Worm (Caenorhabditis elegans) whole organism, L3 larva: ENCODE data around the gene npr-41.

Experiments
- R02D3.7 ChIP-seq: fragments of 150-350 bp; optimal IDR thresholded peaks from 2 replicates; lab custom pipeline; 2014; ENCODE audit warnings: missing biosample characterization, missing genetic modification characterization
- ZK546.5 ChIP-seq: sonication (generic microtip); optimal IDR thresholded peaks from 2 replicates; lab custom pipeline; 2017; ENCODE audit warnings: missing biosample characterization, missing genetic modification characterization
- aly-2 ChIP-seq: fragments of 150-350 bp; optimal IDR thresholded peaks from 2 replicates; lab custom pipeline; 2014; ENCODE audit warnings: missing biosample characterization, missing genetic modification characterization
- ama-1 ChIP-seq: fragments of 150-350 bp; optimal IDR thresholded peaks from 2 replicates; lab custom pipeline; 2018
- ceh-16 ChIP-seq: sonication (generic microtip); optimal IDR thresholded peaks from 2 replicates; lab custom pipeline; 2017; ENCODE audit warnings: missing biosample characterization, missing genetic modification characterization
- ceh-28 ChIP-seq: fragments of 150-350 bp; optimal IDR thresholded peaks from 2 replicates; lab custom pipeline; 2014; ENCODE audit warnings: missing biosample characterization, missing genetic modification reagents, missing genetic modification characterization
- ceh-82 ChIP-seq: fragments of 150-350 bp; optimal IDR thresholded peaks from 2 replicates; lab custom pipeline; 2014; ENCODE audit warnings: missing biosample characterization, missing genetic modification characterization
- ceh-9 ChIP-seq: sonication (generic microtip); optimal IDR thresholded peaks from 2 replicates; lab custom pipeline; 2018; ENCODE audit warnings: missing biosample characterization, missing genetic modification characterization
- daf-12 ChIP-seq: fragments of 150-350 bp; optimal IDR thresholded peaks from 2 replicates; lab custom pipeline; 2014; ENCODE audit warnings: missing biosample characterization, missing genetic modification reagents, missing genetic modification characterization
- elt-1 ChIP-seq: fragments of 150-350 bp; optimal IDR thresholded peaks from 2 replicates; lab custom pipeline; 2014; ENCODE audit warnings: missing biosample characterization, missing genetic modification characterization
- elt-2 ChIP-seq: sonication (generic microtip); optimal IDR thresholded peaks from 2 replicates; lab custom pipeline; 2016; ENCODE audit warnings: missing genetic modification reagents, mild to moderate bottlenecking, missing genetic modification characterization, missing compliant biosample characterization
- elt-3 ChIP-seq, 3 experiments: fragments of 150-350 bp in 1 of 3; sonication (generic microtip) in 2 of 3; optimal IDR thresholded peaks; 2 replicates in 2 of 3; 4 replicates in 1 of 3; lab custom pipeline; 2014 to 2017; ENCODE audit warnings: missing biosample characterization in 3 of 3, missing genetic modification characterization in 3 of 3
- eor-1 ChIP-seq, 2 experiments: fragments of 150-350 bp; optimal IDR thresholded peaks; 2 replicates each; lab custom pipeline; 2014 to 2018; ENCODE audit warnings: missing biosample characterization in 2 of 2, missing genetic modification characterization in 2 of 2
- fkh-10 ChIP-seq: sonication (generic microtip); optimal IDR thresholded peaks from 2 replicates; lab custom pipeline; 2017; ENCODE audit warnings: missing biosample characterization, missing genetic modification reagents, missing genetic modification characterization
- fkh-2 ChIP-seq: fragments of 150-350 bp; optimal IDR thresholded peaks from 2 replicates; lab custom pipeline; 2014; ENCODE audit warnings: missing biosample characterization, missing genetic modification reagents, missing genetic modification characterization
- fos-1 ChIP-seq: fragments of 150-350 bp; optimal IDR thresholded peaks from 2 replicates; lab custom pipeline; 2014; ENCODE audit warnings: missing biosample characterization, missing genetic modification characterization
- hmg-11 ChIP-seq: sonication (generic microtip); optimal IDR thresholded peaks from 2 replicates; lab custom pipeline; 2016; ENCODE audit warnings: missing genetic modification characterization, missing compliant biosample characterization
- jun-1 ChIP-seq: fragments of 150-350 bp; optimal IDR thresholded peaks from 2 replicates; lab custom pipeline; 2014; ENCODE audit warnings: missing biosample characterization, missing genetic modification reagents, missing genetic modification characterization
- lin-15B ChIP-seq: fragments of 150-350 bp; optimal IDR thresholded peaks from 2 replicates; lab custom pipeline; 2014; ENCODE audit warnings: missing biosample characterization, missing genetic modification characterization
- lin-39 ChIP-seq: fragments of 150-350 bp; optimal IDR thresholded peaks from 2 replicates; lab custom pipeline; 2018; ENCODE audit warnings: missing biosample characterization, missing genetic modification reagents, missing genetic modification characterization
- lsy-12 ChIP-seq: sonication (generic microtip); optimal IDR thresholded peaks from 2 replicates; lab custom pipeline; 2016; ENCODE audit warnings: mild to moderate bottlenecking, missing genetic modification characterization, missing compliant biosample characterization
- mdl-1 ChIP-seq: fragments of 150-350 bp; optimal IDR thresholded peaks from 2 replicates; lab custom pipeline; 2014; ENCODE audit warnings: missing biosample characterization, missing genetic modification characterization
- mml-1 ChIP-seq: fragments of 150-350 bp; sonication (generic microtip); optimal IDR thresholded peaks from 3 replicates; lab custom pipeline; 2014; ENCODE audit warnings: missing biosample characterization, missing genetic modification characterization
- nfya-1 ChIP-seq: sonication (generic microtip); optimal IDR thresholded peaks from 2 replicates; lab custom pipeline; 2017; ENCODE audit warnings: missing genetic modification characterization, mild to moderate bottlenecking, missing compliant biosample characterization, antibody characterized with exemption, moderate library complexity; ENCODE audit not compliant: insufficient read depth
- nhr-11 ChIP-seq: fragments of 150-350 bp; optimal IDR thresholded peaks from 2 replicates; lab custom pipeline; 2014; ENCODE audit warnings: missing biosample characterization, missing genetic modification characterization
- nhr-23 ChIP-seq: fragments of 150-350 bp; optimal IDR thresholded peaks from 2 replicates; lab custom pipeline; 2014; ENCODE audit warnings: missing biosample characterization, missing genetic modification reagents, missing genetic modification characterization
- nhr-25 ChIP-seq: sonication (generic microtip); optimal IDR thresholded peaks from 2 replicates; lab custom pipeline; 2017; ENCODE audit warnings: missing biosample characterization, missing genetic modification characterization
- nhr-28 ChIP-seq: fragments of 150-350 bp; optimal IDR thresholded peaks from 2 replicates; lab custom pipeline; 2014; ENCODE audit warnings: missing biosample characterization, missing genetic modification characterization
- nhr-43 ChIP-seq: sonication (generic microtip); optimal IDR thresholded peaks from 2 replicates; lab custom pipeline; 2016; ENCODE audit warnings: mild to moderate bottlenecking, missing genetic modification characterization, missing compliant biosample characterization; ENCODE audit not compliant: poor library complexity, severe bottlenecking
- nhr-67 ChIP-seq: fragments of 150-350 bp; optimal IDR thresholded peaks from 2 replicates; lab custom pipeline; 2014; ENCODE audit warnings: missing biosample characterization, missing genetic modification characterization
- nhr-76 ChIP-seq: fragments of 150-350 bp; sonication (generic microtip); optimal IDR thresholded peaks from 5 replicates; lab custom pipeline; 2014; ENCODE audit warnings: missing biosample characterization, missing genetic modification characterization
- nhr-77 ChIP-seq: fragments of 150-350 bp; optimal IDR thresholded peaks from 2 replicates; lab custom pipeline; 2014; ENCODE audit warnings: missing biosample characterization, missing genetic modification characterization
- pha-4 ChIP-seq: fragments of 150-350 bp; optimal IDR thresholded peaks from 2 replicates; lab custom pipeline; 2014; ENCODE audit warnings: missing biosample characterization, missing genetic modification reagents, missing genetic modification characterization
- pqm-1 ChIP-seq: fragments of 150-350 bp; optimal IDR thresholded peaks from 2 replicates; lab custom pipeline; 2017; ENCODE audit warnings: missing biosample characterization, missing genetic modification characterization, inconsistent platforms
- skn-1 ChIP-seq: fragments of 150-350 bp; optimal IDR thresholded peaks from 2 replicates; lab custom pipeline; 2014; ENCODE audit warnings: missing biosample characterization, missing genetic modification characterization
- snpc-4 ChIP-seq: fragments of 150-350 bp; optimal IDR thresholded peaks from 2 replicates; lab custom pipeline; 2014; ENCODE audit warnings: missing biosample characterization, missing genetic modification characterization
- tbx-2 ChIP-seq: sonication (generic microtip); optimal IDR thresholded peaks from 2 replicates; lab custom pipeline; 2016; ENCODE audit warnings: mild to moderate bottlenecking, missing genetic modification characterization, missing compliant biosample characterization
- unc-39 ChIP-seq: sonication (generic microtip); optimal IDR thresholded peaks from 4 replicates; lab custom pipeline; 2017; ENCODE audit warnings: missing biosample characterization, missing genetic modification characterization
- zag-1 ChIP-seq: fragments of 150-350 bp; optimal IDR thresholded peaks from 2 replicates; lab custom pipeline; 2014; ENCODE audit warnings: missing biosample characterization, missing genetic modification characterization

Gene npr-41

DNA sequence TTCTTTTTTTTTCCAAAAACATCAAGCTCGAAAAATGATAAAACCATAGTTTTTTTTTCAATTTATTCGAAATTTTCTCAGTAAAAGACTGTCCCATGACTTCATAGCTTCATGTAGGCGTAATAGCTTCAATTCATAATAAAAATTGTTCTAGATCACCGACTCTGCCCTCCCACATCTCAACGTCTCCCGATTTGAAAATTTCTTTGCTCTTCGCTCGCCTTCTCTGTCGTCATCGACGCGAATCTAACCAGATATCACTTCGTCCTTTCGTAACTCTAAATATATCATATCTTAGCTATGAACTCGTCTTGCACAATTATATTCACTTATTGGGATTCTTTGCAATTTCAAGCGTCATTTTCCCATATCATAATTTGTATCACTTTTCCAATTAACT, 4.3 kb downstream of the npr-41 start, which contains the start of gene srh-44:
srh-44 (plus strand) TSS at position 301 of the 400 bp plus-strand sequence.
- TF ChIP-seq fkh-10: no peak
- no peak for TF ChIP-seq ceh-16 (tag; lab: Kevin White, UChicago)
- no peak for TF ChIP-seq R02D3.7 (tag; lab: Kevin White, UChicago)
- no peak for TF ChIP-seq unc-39 (tag; lab: Kevin White, UChicago)
- TF ChIP-seq nfya-1 (tag; lab: Kevin White, UChicago): no peak
- no peak for TF ChIP-seq nhr-76 (tag; lab: Kevin White, UChicago)
- no peak for TF ChIP-seq hmg-11 (tag; lab: Kevin White, UChicago)
- no peak for TF ChIP-seq ceh-28 (tag; lab: Kevin White, UChicago)
- no peak for TF ChIP-seq ZK546.5 (tag; lab: Kevin White, UChicago)
- TF ChIP-seq nhr-67 (tag; lab: Kevin White, UChicago): no peak
- TF ChIP-seq elt-3 (tag; optimal IDR thresholded peaks at IDR 0.05; lab: Kevin White, UChicago): no peak
- TF ChIP-seq elt-2 (tag; lab: Kevin White, UChicago): no peak

DNA sequence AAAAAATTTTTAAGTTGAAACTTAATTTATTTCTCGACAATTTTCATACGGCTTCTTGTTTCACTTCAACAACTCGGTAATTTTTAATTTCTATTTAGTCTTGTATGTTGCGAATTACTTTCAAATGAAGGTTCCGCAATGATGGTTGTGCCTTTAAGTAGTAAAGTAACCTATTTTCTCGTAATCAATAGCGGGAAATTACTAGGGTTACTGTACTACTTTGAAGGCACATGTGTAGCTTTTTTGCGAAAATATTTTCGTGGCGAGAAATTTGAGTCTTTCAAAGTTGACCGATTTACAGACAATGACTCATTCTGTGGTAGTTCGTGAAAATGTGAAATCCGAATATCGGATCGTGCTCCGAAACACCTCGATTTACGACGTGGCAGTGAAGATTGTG, 7.7 kb downstream of the npr-41 start, which contains the start of gene B0334.10:
B0334.10 (plus strand) TSS at position 301 of the 400 bp plus-strand sequence.
- TF ChIP-seq jun-1 (tag; lab: Kevin White, UChicago) (no peak), ama-1 (lab: Kevin White, UChicago) (no peak), fkh-2 (tag; lab: Kevin White, UChicago) (no peak), elt-1 (no peak), lsy-12 (no peak), ZK546.5 (tag; lab: Kevin White, UChicago) (no peak), skn-1 (tag; lab: Kevin White, UChicago) (no peak), unc-39 (tag; lab: Kevin White, UChicago) (no peak), nfya-1 (tag; lab: Kevin White, UChicago) (no peak), ceh-82 (tag; lab: Kevin White, UChicago) (no peak), mdl-1 (tag; lab: Kevin White, UChicago) (no peak), ceh-28 (tag; lab: Kevin White, UChicago) (no peak), elt-3 (tag; optimal IDR thresholded peaks at IDR 0.05; lab: Kevin White, UChicago) (no peak), nhr-25 (no peak), lin-15B (no peak), tbx-2 (tag; lab: Kevin White, UChicago) (no peak)

DNA sequence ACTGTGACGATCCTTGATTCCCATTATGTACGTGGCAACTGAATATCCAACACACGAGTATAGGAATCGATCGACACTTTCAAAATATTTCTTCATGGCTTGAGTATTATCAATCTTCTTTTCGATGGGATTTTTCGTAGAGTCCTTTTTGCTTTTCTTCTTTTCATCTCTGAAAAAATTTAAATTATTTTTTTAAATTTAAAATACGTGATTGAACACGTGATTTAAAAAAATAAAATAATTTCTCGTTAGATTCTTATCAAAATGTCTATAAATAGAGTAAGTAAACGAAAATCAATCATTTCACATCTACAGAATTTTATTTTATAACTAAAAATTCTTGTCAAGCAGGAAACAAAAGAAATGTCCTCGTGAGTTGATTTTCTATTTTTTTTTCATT, 10.8 kb downstream of the npr-41 start, which contains the start of gene Y62F5A.10:
Y62F5A.10 (plus strand) TSS at position 301 of the 400 bp plus-strand sequence.
- no peak for TF ChIP-seq snpc-4
- no peak for TF ChIP-seq nhr-28
- TF ChIP-seq nfya-1 (tag; lab: Kevin White, UChicago): no peak
- TF ChIP-seq aly-2: no peak
- no peak for TF ChIP-seq pha-4 (tag; lab: Kevin White, UChicago)
- no peak for TF ChIP-seq mml-1 (tag; lab: Kevin White, UChicago)
- TF ChIP-seq nhr-11: no peak
- TF ChIP-seq nhr-76 (tag; lab: Kevin White, UChicago): no peak
- TF ChIP-seq daf-12 (tag; lab: Kevin White, UChicago): no peak
- TF ChIP-seq ceh-82 (tag; lab: Kevin White, UChicago): no peak
- no peak for TF ChIP-seq elt-2 (tag; lab: Kevin White, UChicago)
- no peak for TF ChIP-seq nhr-23 (tag; lab: Kevin White, UChicago)
- no peak for TF ChIP-seq nhr-77 (tag; lab: Kevin White, UChicago)

DNA sequence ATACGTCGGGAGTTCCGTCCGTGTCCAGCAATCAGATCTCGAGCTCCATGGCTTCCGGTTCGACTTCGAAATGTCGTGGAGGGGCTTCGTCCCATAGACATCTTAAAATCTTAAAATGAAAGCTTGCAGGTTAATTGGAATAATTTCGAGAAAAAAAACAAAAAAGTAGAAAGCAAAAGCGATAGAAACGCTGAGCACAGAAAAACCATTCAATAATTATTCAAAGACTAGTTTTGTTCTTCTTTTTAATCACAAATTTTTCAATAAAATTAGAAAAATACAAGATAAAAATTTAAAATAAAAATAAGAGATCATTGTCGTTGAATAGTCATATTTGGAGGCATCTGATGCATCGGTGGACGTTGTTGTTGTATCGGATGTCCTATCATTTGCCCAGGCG, 16.5 kb downstream of the npr-41 start, which contains the start of gene age-1:
age-1 (minus strand) TSS at position 101 of the 400 bp plus-strand sequence.
- no peak for TF ChIP-seq pqm-1 (tag; lab: Kevin White, UChicago)
- TF ChIP-seq unc-39 (tag; lab: Kevin White, UChicago): no peak
- TF ChIP-seq fos-1 (tag; lab: Kevin White, UChicago): no peak
- no peak for TF ChIP-seq nhr-77 (tag; lab: Kevin White, UChicago)
- TF ChIP-seq eor-1 (tag; optimal IDR thresholded peaks at IDR 0.05; lab: Kevin White, UChicago): no peak
- TF ChIP-seq mml-1 (tag; lab: Kevin White, UChicago): no peak
- TF ChIP-seq nhr-28: no peak
- no peak for TF ChIP-seq ceh-9 (tag; lab: Kevin White, UChicago)
- no peak for TF ChIP-seq nhr-67 (tag; lab: Kevin White, UChicago)
- no peak for TF ChIP-seq nhr-43
- TF ChIP-seq lin-39: no peak
- TF ChIP-seq lsy-12: no peak
- no peak for TF ChIP-seq nhr-23 (tag; lab: Kevin White, UChicago)
- TF ChIP-seq zag-1 (tag; lab: Kevin White, UChicago): no peak
- TF ChIP-seq lin-15B: no peak
